Worm (Caenorhabditis elegans): Measurements from ENCODE around the gene kynu-1.

kynu-1 gene

DNA sequence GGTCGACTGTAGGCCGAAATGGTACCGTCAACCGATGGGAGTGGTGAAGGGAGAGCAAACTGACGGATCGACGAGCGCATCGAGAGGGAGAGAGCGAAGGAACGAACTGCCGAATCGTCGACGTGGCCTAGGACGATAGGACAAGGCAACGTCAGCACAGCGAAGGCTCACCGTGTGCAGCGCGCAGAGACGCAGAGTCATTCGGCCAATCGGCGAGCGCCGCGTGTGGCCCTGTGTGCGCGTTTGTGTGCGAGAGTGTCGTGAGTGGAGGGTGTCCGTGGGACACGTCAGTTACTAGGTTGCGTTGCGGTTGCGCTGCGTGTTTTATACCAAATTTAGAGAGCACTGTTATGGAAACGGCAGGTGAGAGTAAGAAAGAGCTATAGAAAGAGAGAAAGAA, 17.2 kb downstream of the kynu-1 start, which contains the start of gene hsp-3 (continued):
- TF ChIP-seq fos-1 (tag; optimal IDR thresholded peaks at IDR 0.05) (peak; percentile 29), nhr-11 (tag; optimal IDR thresholded peaks at IDR 0.05) (peak; percentile 94), unc-39 (tag; optimal IDR thresholded peaks at IDR 0.05) (no peak), hmg-1.1 (GFP tag; IDR thresholded peaks at IDR 0.05) (peak; percentile 98)

DNA sequence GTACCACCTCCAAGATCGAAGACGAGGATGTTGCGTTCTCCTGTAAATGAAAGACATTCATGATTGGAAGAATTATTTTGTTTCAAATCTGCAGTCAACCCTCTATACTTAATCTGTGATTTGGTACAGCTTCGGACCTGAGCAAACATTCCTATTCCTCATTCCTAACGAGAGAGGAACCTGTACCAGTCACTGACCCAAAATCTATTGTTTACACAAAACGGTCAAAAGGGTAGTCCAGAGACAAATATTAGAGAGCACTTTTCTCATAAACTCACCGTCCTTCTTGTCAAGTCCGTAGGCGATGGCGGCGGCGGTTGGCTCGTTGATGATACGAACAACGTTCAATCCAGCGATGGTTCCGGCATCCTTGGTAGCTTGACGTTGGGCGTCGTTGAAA, 18.4 kb downstream of the kynu-1 start:
- TF ChIP-seq tra-1 (GFP tag; IDR thresholded peaks at IDR 0.05) (no peak), nhr-48 (tag; optimal IDR thresholded peaks at IDR 0.05) (no peak), ceh-28 (tag; optimal IDR thresholded peaks at IDR 0.05) (no peak), F37D6.2 (tag; optimal IDR thresholded peaks at IDR 0.05) (no peak), fos-1 (tag; optimal IDR thresholded peaks at IDR 0.05) (no peak), zfp-3 (GFP tag; conservative IDR thresholded peaks at IDR 0.05) (no peak), mes-2 (tag; optimal IDR thresholded peaks at IDR 0.05; ENCODE audit: poor library complexity, severe bottlenecking) (no peak), duxl-1 (tag; optimal IDR thresholded peaks at IDR 0.05; ENCODE audit: poor library complexity) (no peak), lin-15B (tag; optimal IDR thresholded peaks at IDR 0.05) (no peak), mxl-3 (GFP tag; optimal IDR thresholded peaks at IDR 0.05) (no peak), R02D3.7 (tag; optimal IDR thresholded peaks at IDR 0.05) (no peak), daf-16 (GFP tag; optimal IDR thresholded peaks at IDR 0.05) (no peak), daf-16 (tag; optimal IDR thresholded peaks at IDR 0.05) (peak; percentile 7), aha-1 (tag) (peak; percentile 95), T26A8.4 (GFP tag; IDR thresholded peaks at IDR 0.05) (no peak), sdz-12 (GFP tag; optimal IDR thresholded peaks at IDR 0.05) (no peak), skn-1 (tag; optimal IDR thresholded peaks at IDR 0.05) (no peak), ctbp-1 (GFP tag; IDR thresholded peaks at IDR 0.05) (no peak)

DNA sequence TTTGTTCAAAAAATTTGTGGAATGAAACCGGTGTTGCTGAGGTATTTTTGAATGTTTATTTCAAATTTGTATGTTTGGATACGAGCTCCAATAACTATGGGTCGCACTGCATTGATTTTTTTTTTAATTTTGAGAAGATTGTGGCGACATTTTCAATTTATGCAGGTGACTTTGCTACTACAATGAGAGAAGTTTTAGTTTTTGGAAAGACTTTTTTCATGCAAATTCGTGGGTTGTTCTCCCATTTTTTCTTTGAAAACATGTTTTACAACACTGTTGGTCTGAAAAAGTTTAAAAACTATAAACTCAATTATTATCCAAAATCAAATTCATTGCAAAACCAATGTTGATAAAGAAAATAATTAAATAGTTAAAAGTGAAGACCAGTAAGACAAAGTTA, 20.4 kb downstream of the kynu-1 start:
- no peak for TF ChIP-seq sdz-12 (GFP tag; optimal IDR thresholded peaks at IDR 0.05)
- no peak for TF ChIP-seq hif-1 (tag; optimal IDR thresholded peaks at IDR 0.05)
- TF ChIP-seq lim-7 (GFP tag; IDR thresholded peaks at IDR 0.05) = 0 out of 2 replicates have a peak, but pooled peaks have one; percentile 30
- no peak for TF ChIP-seq lir-3 (tag; optimal IDR thresholded peaks at IDR 0.05)
- no peak for TF ChIP-seq ama-1 (optimal IDR thresholded peaks at IDR 0.05)
- TF ChIP-seq cey-2 (tag; optimal IDR thresholded peaks at IDR 0.05; ENCODE audit: borderline replicate concordance, insufficient read depth) = no peak
- TF ChIP-seq pqm-1 (tag; optimal IDR thresholded peaks at IDR 0.05) = no peak
- TF ChIP-seq php-3 (GFP tag; IDR thresholded peaks at IDR 0.05) = no peak
- TF ChIP-seq Y75B8A.6 (GFP tag; IDR thresholded peaks at IDR 0.05) = no peak
- no peak for TF ChIP-seq zag-1 (tag; optimal IDR thresholded peaks at IDR 0.05)
- no peak for TF ChIP-seq zip-2 (tag; optimal IDR thresholded peaks at IDR 0.05)
- TF ChIP-seq Y105C5A.15 (GFP tag; IDR thresholded peaks at IDR 0.05) = no peak
- no peak for TF ChIP-seq hmg-1.1 (GFP tag; IDR thresholded peaks at IDR 0.05)
- TF ChIP-seq ctbp-1 (GFP tag; IDR thresholded peaks at IDR 0.05) = no peak
- no peak for TF ChIP-seq spr-1 (tag; optimal IDR thresholded peaks at IDR 0.05)
- TF ChIP-seq ZK546.5 (tag; optimal IDR thresholded peaks at IDR 0.05) = no peak
- TF ChIP-seq mes-2 (tag; optimal IDR thresholded peaks at IDR 0.05; ENCODE audit: poor library complexity, severe bottlenecking) = peak; percentile 59
- no peak for TF ChIP-seq daf-12 (tag; optimal IDR thresholded peaks at IDR 0.05)
- TF ChIP-seq unc-39 (tag; optimal IDR thresholded peaks at IDR 0.05) = no peak
- no peak for TF ChIP-seq attf-4 (tag; optimal IDR thresholded peaks at IDR 0.05)
- TF ChIP-seq mxl-3 (GFP tag; optimal IDR thresholded peaks at IDR 0.05) = no peak
- peak; percentile 47 for TF ChIP-seq hlh-11 (tag; optimal IDR thresholded peaks at IDR 0.05)
- TF ChIP-seq dmd-6 (GFP tag; IDR thresholded peaks at IDR 0.05) = peak; percentile 26
- peak; percentile 45 for TF ChIP-seq nhr-77 (tag; optimal IDR thresholded peaks at IDR 0.05)
- peak; percentile 21 for TF ChIP-seq nhr-48 (tag; optimal IDR thresholded peaks at IDR 0.05)
- TF ChIP-seq zfp-2 (tag; optimal IDR thresholded peaks at IDR 0.05) = no peak
- no peak for TF ChIP-seq nhr-41 (GFP tag; IDR thresholded peaks at IDR 0.05)
- TF ChIP-seq dmd-8 (GFP tag; IDR thresholded peaks at IDR 0.05) = no peak
- no peak for TF ChIP-seq D1046.2 (GFP tag; IDR thresholded peaks at IDR 0.05)
- TF ChIP-seq aha-1 (tag) = peak; percentile 45
- TF ChIP-seq set-16 (GFP tag; IDR thresholded peaks at IDR 0.05) = no peak
- no peak for TF ChIP-seq F26F4.8 (GFP tag; conservative IDR thresholded peaks at IDR 0.05)
- TF ChIP-seq mxl-2 (GFP tag; conservative IDR thresholded peaks at IDR 0.05) = no peak
- TF ChIP-seq daf-16 (GFP tag; optimal IDR thresholded peaks at IDR 0.05) = no peak
- peak; percentile 16 for TF ChIP-seq daf-16 (tag; optimal IDR thresholded peaks at IDR 0.05)
- no peak for TF ChIP-seq ZK337.2 (GFP tag; IDR thresholded peaks at IDR 0.05)
- no peak for TF ChIP-seq skn-1 (tag; optimal IDR thresholded peaks at IDR 0.05)
- peak; percentile 21 for TF ChIP-seq nhr-28 (tag; optimal IDR thresholded peaks at IDR 0.05)

All from whole organism, L4 larva.